Worm (Caenorhabditis elegans): ENCODE measurements around the gene sra-31.

sra-31 gene

ce11 chrII:6616135-6616534 lies 37.9 kb upstream of the sra-31 start:
- TF ChIP-seq elt-3 (tag; optimal IDR thresholded peaks at IDR 0.05) (no peak), ceh-82 (tag; optimal IDR thresholded peaks at IDR 0.05) (no peak), nhr-43 (tag; optimal IDR thresholded peaks at IDR 0.05; ENCODE audit: poor library complexity, severe bottlenecking) (no peak), ama-1 (optimal IDR thresholded peaks at IDR 0.05) (no peak), jun-1 (tag; optimal IDR thresholded peaks at IDR 0.05) (peak; percentile 79), fkh-2 (tag; optimal IDR thresholded peaks at IDR 0.05) (no peak), skn-1 (tag; optimal IDR thresholded peaks at IDR 0.05) (no peak), lsy-12 (tag; optimal IDR thresholded peaks at IDR 0.05) (no peak), nhr-12 (tag; optimal IDR thresholded peaks at IDR 0.05) (no peak), hmg-11 (tag; optimal IDR thresholded peaks at IDR 0.05) (no peak), mdl-1 (tag; optimal IDR thresholded peaks at IDR 0.05) (no peak), elt-2 (tag; optimal IDR thresholded peaks at IDR 0.05) (peak; percentile 88), lin-39 (tag; optimal IDR thresholded peaks at IDR 0.05) (no peak), ceh-9 (tag; optimal IDR thresholded peaks at IDR 0.05) (no peak), ztf-4 (tag; optimal IDR thresholded peaks at IDR 0.05) (no peak), nhr-67 (tag; optimal IDR thresholded peaks at IDR 0.05) (no peak), pqm-1 (tag; optimal IDR thresholded peaks at IDR 0.05) (peak; percentile 65)

- TF ChIP-seq nhr-12 (tag; optimal IDR thresholded peaks at IDR 0.05) (no peak), nhr-237 (tag; optimal IDR thresholded peaks at IDR 0.05) (no peak), elt-2 (tag; optimal IDR thresholded peaks at IDR 0.05) (peak; percentile 93), hmg-11 (tag; optimal IDR thresholded peaks at IDR 0.05) (no peak), lin-15B (tag; optimal IDR thresholded peaks at IDR 0.05) (no peak), skn-1 (tag; optimal IDR thresholded peaks at IDR 0.05) (peak; percentile 50), pha-4 (tag; optimal IDR thresholded peaks at IDR 0.05) (peak; percentile 36), pqm-1 (tag; optimal IDR thresholded peaks at IDR 0.05) (peak; percentile 90)
Measured at ce11 chrII:6615232-6616029, 37.2 kb upstream of the sra-31 start.

ce11 chrII:6614500-6614899 lies 36.2 kb upstream of the sra-31 start:
- TF ChIP-seq elt-2 (tag; optimal IDR thresholded peaks at IDR 0.05) (peak; percentile 72), ceh-82 (tag; optimal IDR thresholded peaks at IDR 0.05) (no peak), zag-1 (tag; optimal IDR thresholded peaks at IDR 0.05) (no peak), pqm-1 (tag; optimal IDR thresholded peaks at IDR 0.05) (peak; percentile 23)

- TF ChIP-seq ztf-11 (tag; optimal IDR thresholded peaks at IDR 0.05) (no peak), elt-2 (tag; optimal IDR thresholded peaks at IDR 0.05) (peak; percentile 84), ceh-9 (tag; optimal IDR thresholded peaks at IDR 0.05) (no peak), elt-3 (tag; optimal IDR thresholded peaks at IDR 0.05) (no peak), pha-4 (tag; optimal IDR thresholded peaks at IDR 0.05) (peak; percentile 24), mml-1 (tag; optimal IDR thresholded peaks at IDR 0.05) (no peak), nhr-11 (tag; optimal IDR thresholded peaks at IDR 0.05) (no peak), pqm-1 (tag; optimal IDR thresholded peaks at IDR 0.05) (peak; percentile 67), mdl-1 (tag; optimal IDR thresholded peaks at IDR 0.05) (peak; percentile 30), lin-39 (tag; optimal IDR thresholded peaks at IDR 0.05) (no peak), ceh-16 (tag; optimal IDR thresholded peaks at IDR 0.05) (no peak), fkh-2 (tag; optimal IDR thresholded peaks at IDR 0.05) (no peak)
Measured at ce11 chrII:6612544-6612943, 34.3 kb upstream of the sra-31 start.

DNA sequence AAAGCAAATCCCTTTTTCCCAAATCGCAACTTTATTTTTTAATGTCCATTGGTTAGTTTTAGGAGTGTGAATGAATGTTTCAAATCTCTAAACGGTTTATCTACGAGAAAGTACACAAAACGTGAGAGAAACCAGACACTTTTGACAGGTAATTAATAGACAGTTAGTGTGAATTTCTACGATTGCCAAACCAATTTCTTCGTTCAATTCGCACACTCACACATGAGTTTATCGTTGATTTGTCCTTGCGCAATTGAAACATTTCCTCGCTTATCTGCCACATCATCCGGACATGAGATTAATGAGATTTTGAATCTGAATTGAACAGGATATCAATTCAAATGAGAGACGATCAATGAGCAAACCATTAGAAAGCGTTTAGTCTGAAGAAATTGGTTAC lies 32.0 kb upstream of the sra-31 start:
- TF ChIP-seq fkh-2 (tag; optimal IDR thresholded peaks at IDR 0.05), result no peak
- no peak for TF ChIP-seq ztf-11 (tag; optimal IDR thresholded peaks at IDR 0.05)
- no peak for TF ChIP-seq ZK546.5 (tag; optimal IDR thresholded peaks at IDR 0.05)
- TF ChIP-seq mdl-1 (tag; optimal IDR thresholded peaks at IDR 0.05), result no peak
- TF ChIP-seq nhr-28 (tag; optimal IDR thresholded peaks at IDR 0.05), result no peak
- no peak for TF ChIP-seq nhr-237 (tag; optimal IDR thresholded peaks at IDR 0.05)
- no peak for TF ChIP-seq R02D3.7 (tag; optimal IDR thresholded peaks at IDR 0.05)
- no peak for TF ChIP-seq ceh-82 (tag; optimal IDR thresholded peaks at IDR 0.05)
- TF ChIP-seq ceh-9 (tag; optimal IDR thresholded peaks at IDR 0.05), result no peak
- no peak for TF ChIP-seq unc-62 (GFP tag; optimal IDR thresholded peaks at IDR 0.05)
- TF ChIP-seq daf-12 (tag; optimal IDR thresholded peaks at IDR 0.05), result no peak
- no peak for TF ChIP-seq lsy-12 (tag; optimal IDR thresholded peaks at IDR 0.05)
- no peak for TF ChIP-seq mml-1 (tag; optimal IDR thresholded peaks at IDR 0.05)
- no peak for TF ChIP-seq hmg-11 (tag; optimal IDR thresholded peaks at IDR 0.05)
- no peak for TF ChIP-seq ceh-28 (tag; optimal IDR thresholded peaks at IDR 0.05)
- TF ChIP-seq fos-1 (tag; optimal IDR thresholded peaks at IDR 0.05), result no peak
- TF ChIP-seq nhr-77 (tag; optimal IDR thresholded peaks at IDR 0.05), result no peak
- TF ChIP-seq zag-1 (tag; optimal IDR thresholded peaks at IDR 0.05), result no peak
- no peak for TF ChIP-seq ama-1 (optimal IDR thresholded peaks at IDR 0.05)
- no peak for TF ChIP-seq aly-2 (tag; optimal IDR thresholded peaks at IDR 0.05)
